Worm (Caenorhabditis elegans) whole organism, midembryonic: ENCODE results near the gene C29H12.6.

Source experiments
- T22C8.4 ChIP-seq: fragments of 200-800 bp; sonication (Bioruptor generic); IDR thresholded peaks from 2 replicates; pipeline ENCODE4 v1.3.6; 2022; ENCODE audit warnings: missing genetic modification characterization, missing compliant biosample characterization
- cog-1 ChIP-seq: sonication (generic microtip); optimal IDR thresholded peaks from 2 replicates; lab custom pipeline; 2016; ENCODE audit warnings: missing genetic modification characterization, missing compliant biosample characterization
- flt-1 ChIP-seq: fragments of 200-800 bp; sonication (Bioruptor generic); IDR thresholded peaks from 2 replicates; pipeline ENCODE4 v1.3.6; 2022; ENCODE audit warnings: missing genetic modification characterization, missing compliant biosample characterization
- klf-2 ChIP-seq: fragments of 200-800 bp; sonication (Bioruptor generic); conservative IDR thresholded peaks from 2 replicates; pipeline ENCODE4 v1.3.6; 2022; ENCODE audit warnings: missing genetic modification reagents, missing genetic modification characterization, missing compliant biosample characterization
- ref-1 ChIP-seq: fragments of 200-800 bp; sonication (Bioruptor generic); conservative IDR thresholded peaks from 2 replicates; pipeline ENCODE4 v1.3.6; 2022; ENCODE audit warnings: missing genetic modification reagents, missing genetic modification characterization, missing compliant biosample characterization

ce11 chrII:6139484-6139883 lies 21.4 kb upstream of the C29H12.6 start:
- TF ChIP-seq cog-1 (tag; lab: Kevin White, UChicago) = no peak
- no peak for TF ChIP-seq flt-1 (GFP tag; lab: Robert Waterston, UW)
- TF ChIP-seq T22C8.4 (GFP tag; lab: Robert Waterston, UW) = no peak
- no peak for TF ChIP-seq klf-2
- no peak for TF ChIP-seq ref-1 (GFP tag; lab: Robert Waterston, UW)
